Worm (Caenorhabditis elegans): ENCODE measurements around the gene lys-5.

DNA sequence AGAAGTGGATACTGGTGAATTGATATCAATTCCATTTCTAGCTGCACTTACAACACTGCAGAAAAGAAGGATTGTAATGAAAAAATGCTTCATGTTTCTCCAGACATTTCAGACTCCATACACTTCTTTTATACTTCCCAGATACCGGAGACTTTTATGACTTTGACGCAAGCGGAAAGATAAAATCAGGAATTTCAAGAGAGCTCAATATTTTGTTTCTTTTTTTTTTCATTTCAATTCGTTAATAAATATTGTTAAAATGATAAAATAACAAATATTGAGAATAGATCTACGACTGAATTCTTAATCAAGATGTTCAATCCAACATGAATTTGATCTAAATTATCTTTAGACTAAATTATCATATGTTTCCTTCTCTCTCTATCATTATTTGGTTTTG, at the start of gene lys-5:
- TF ChIP-seq hmg-1.1 (GFP tag; IDR thresholded peaks at IDR 0.05) (no peak), attf-4 (tag; optimal IDR thresholded peaks at IDR 0.05) (no peak), nhr-237 (tag; optimal IDR thresholded peaks at IDR 0.05) (no peak), Y48G9A.11 (GFP tag; IDR thresholded peaks at IDR 0.05) (no peak), pha-4 (GFP tag; IDR thresholded peaks at IDR 0.05) (no peak), pha-4 (tag; optimal IDR thresholded peaks at IDR 0.05) (no peak), unc-62 (GFP tag; optimal IDR thresholded peaks at IDR 0.05 in 1 of 2) (no peak), unc-62 (tag; optimal IDR thresholded peaks at IDR 0.05) (no peak), lin-15B (tag; optimal IDR thresholded peaks at IDR 0.05) (no peak), lin-39 (tag; optimal IDR thresholded peaks at IDR 0.05) (no peak), mep-1 (tag; optimal IDR thresholded peaks at IDR 0.05) (no peak)
